Worm (Caenorhabditis elegans) whole organism, late embryonic: ENCODE data around the gene C24H11.5.
A peak's percentile ranks its signal among the peaks of the same experiment; 100 is the strongest.

ENCODE experiments used
- C38D4.7 ChIP-seq: fragments of 200-800 bp; sonication (Bioruptor generic); optimal IDR thresholded peaks from 2 replicates; lab custom pipeline; 2018; ENCODE audit warnings: mild to moderate bottlenecking, missing genetic modification characterization, moderate library complexity, missing compliant biosample characterization
- T23F11.4 ChIP-seq: fragments of 200-800 bp; sonication (Bioruptor generic); optimal IDR thresholded peaks from 2 replicates; lab custom pipeline; 2018; ENCODE audit warnings: mild to moderate bottlenecking, missing genetic modification characterization, missing compliant biosample characterization
- Y22D7AL.16 ChIP-seq: sonication (generic microtip); optimal IDR thresholded peaks from 2 replicates; lab custom pipeline; 2016; ENCODE audit warnings: missing genetic modification characterization, missing compliant biosample characterization
- ahr-1 ChIP-seq: sonication (generic microtip); optimal IDR thresholded peaks from 2 replicates; lab custom pipeline; 2016; ENCODE audit warnings: missing genetic modification characterization, missing compliant biosample characterization
- ceh-14 ChIP-seq: sonication (generic microtip); optimal IDR thresholded peaks from 2 replicates; lab custom pipeline; 2016; ENCODE audit warnings: missing genotype, missing genetic modification characterization, missing compliant biosample characterization
- ceh-18 ChIP-seq: sonication (generic microtip); optimal IDR thresholded peaks from 2 replicates; lab custom pipeline; 2016; ENCODE audit warnings: missing genetic modification characterization, missing compliant biosample characterization
- ceh-22 ChIP-seq: sonication (generic microtip); optimal IDR thresholded peaks from 2 replicates; lab custom pipeline; 2017; ENCODE audit warnings: missing biosample characterization, missing genetic modification characterization
- ceh-30 ChIP-seq: fragments of 150-350 bp; optimal IDR thresholded peaks from 2 replicates; lab custom pipeline; 2014; ENCODE audit warnings: missing biosample characterization, missing genetic modification characterization
- ceh-31 ChIP-seq: sonication (generic microtip); optimal IDR thresholded peaks from 2 replicates; lab custom pipeline; 2016; ENCODE audit warnings: missing genetic modification characterization, missing compliant biosample characterization
- ceh-48 ChIP-seq: sonication (generic microtip); optimal IDR thresholded peaks from 2 replicates; lab custom pipeline; 2016; ENCODE audit warnings: missing genetic modification characterization, inconsistent platforms, missing compliant biosample characterization
- ceh-6 ChIP-seq: fragments of 200-800 bp; sonication (Bioruptor generic); optimal IDR thresholded peaks from 2 replicates; lab custom pipeline; 2018; ENCODE audit warnings: mild to moderate bottlenecking, missing genetic modification characterization, missing compliant biosample characterization
- ceh-9 ChIP-seq: sonication (generic microtip); optimal IDR thresholded peaks from 2 replicates; lab custom pipeline; 2016; ENCODE audit warnings: mild to moderate bottlenecking, missing genetic modification characterization, inconsistent platforms, missing compliant biosample characterization
- dmd-4 ChIP-seq: sonication (generic microtip); optimal IDR thresholded peaks from 2 replicates; lab custom pipeline; 2016; ENCODE audit warnings: borderline replicate concordance, missing genetic modification characterization, missing compliant biosample characterization
- elt-4 ChIP-seq: sonication (generic microtip); optimal IDR thresholded peaks from 2 replicates; lab custom pipeline; 2016; ENCODE audit warnings: missing genetic modification characterization, missing compliant biosample characterization
- eyg-1 ChIP-seq: sonication (generic microtip); optimal IDR thresholded peaks from 2 replicates; lab custom pipeline; 2016; ENCODE audit warnings: missing genotype, missing genetic modification characterization, missing compliant biosample characterization
- fax-1 ChIP-seq: sonication (generic microtip); optimal IDR thresholded peaks from 2 replicates; lab custom pipeline; 2016; ENCODE audit warnings: missing genotype, missing genetic modification characterization, missing compliant biosample characterization
- fkh-6 ChIP-seq: sonication (generic microtip); optimal IDR thresholded peaks from 2 replicates; lab custom pipeline; 2016; ENCODE audit warnings: missing genetic modification characterization, missing compliant biosample characterization
- gmeb-2 ChIP-seq: sonication (generic microtip); optimal IDR thresholded peaks from 2 replicates; lab custom pipeline; 2016; ENCODE audit warnings: missing genetic modification characterization, inconsistent platforms, missing compliant biosample characterization
- hlh-30 ChIP-seq: sonication (generic microtip); optimal IDR thresholded peaks from 2 replicates; lab custom pipeline; 2017; ENCODE audit warnings: antibody characterized with exemption, missing genetic modification characterization, missing compliant biosample characterization; ENCODE audit not compliant: insufficient read depth
- hlh-8 ChIP-seq: sonication (generic microtip); optimal IDR thresholded peaks from 2 replicates; lab custom pipeline; 2016; ENCODE audit warnings: missing genotype, missing genetic modification characterization, missing compliant biosample characterization
- lim-6 ChIP-seq: sonication (generic microtip); optimal IDR thresholded peaks from 2 replicates; lab custom pipeline; 2016; ENCODE audit warnings: missing genetic modification characterization, missing compliant biosample characterization
- madf-2 ChIP-seq: sonication (generic microtip); optimal IDR thresholded peaks from 2 replicates; lab custom pipeline; 2017; ENCODE audit warnings: missing genetic modification characterization, missing compliant biosample characterization
- nfya-1 ChIP-seq: sonication (generic microtip); optimal IDR thresholded peaks from 2 replicates; lab custom pipeline; 2017; ENCODE audit warnings: missing genetic modification characterization, mild to moderate bottlenecking, missing compliant biosample characterization, antibody characterized with exemption, moderate library complexity
- npax-4 ChIP-seq: sonication (generic microtip); optimal IDR thresholded peaks from 2 replicates; lab custom pipeline; 2016; ENCODE audit warnings: missing genetic modification characterization, missing compliant biosample characterization
- odd-2 ChIP-seq: sonication (generic microtip); optimal IDR thresholded peaks from 2 replicates; lab custom pipeline; 2017; ENCODE audit warnings: antibody characterized with exemption, mild to moderate bottlenecking, missing genetic modification characterization, missing compliant biosample characterization
- pag-3 ChIP-seq: sonication (generic microtip); optimal IDR thresholded peaks from 2 replicates; lab custom pipeline; 2016; ENCODE audit warnings: missing compliant biosample characterization, missing genetic modification characterization, borderline replicate concordance
- pha-2 ChIP-seq: sonication (generic microtip); optimal IDR thresholded peaks from 2 replicates; lab custom pipeline; 2017; ENCODE audit warnings: mild to moderate bottlenecking, missing genetic modification characterization, missing compliant biosample characterization
- pqm-1 ChIP-seq: sonication (generic microtip); optimal IDR thresholded peaks from 2 replicates; lab custom pipeline; 2016; ENCODE audit warnings: missing genetic modification characterization, missing compliant biosample characterization
- rnt-1 ChIP-seq: sonication (generic microtip); optimal IDR thresholded peaks from 2 replicates; lab custom pipeline; 2016; ENCODE audit warnings: missing genetic modification characterization, missing compliant biosample characterization
- sox-4 ChIP-seq: sonication (generic microtip); optimal IDR thresholded peaks from 2 replicates; lab custom pipeline; 2017; ENCODE audit warnings: mild to moderate bottlenecking, missing genetic modification characterization, inconsistent platforms, missing compliant biosample characterization
- syd-9 ChIP-seq: sonication (generic microtip); optimal IDR thresholded peaks from 2 replicates; lab custom pipeline; 2016; ENCODE audit warnings: mild to moderate bottlenecking, missing genetic modification characterization, moderate library complexity, missing compliant biosample characterization
- tbx-2 ChIP-seq: sonication (generic microtip); optimal IDR thresholded peaks from 2 replicates; lab custom pipeline; 2016; ENCODE audit warnings: missing genetic modification characterization, missing compliant biosample characterization
- ttx-3 ChIP-seq: sonication (generic microtip); optimal IDR thresholded peaks from 2 replicates; lab custom pipeline; 2016; ENCODE audit warnings: missing genetic modification reagents, missing genetic modification characterization, missing compliant biosample characterization
- unc-3 ChIP-seq, 2 experiments: fragments of 200-800 bp in 1 of 2; sonication (Bioruptor generic) in 1 of 2; sonication (generic microtip) in 1 of 2; conservative IDR thresholded peaks in 1 of 2; optimal IDR thresholded peaks in 1 of 2; 2 replicates each; pipeline versions ENCODE4 v1.3.6 to Lab custom; 2016 to 2022; ENCODE audit warnings: missing compliant biosample characterization in 2 of 2, missing genetic modification characterization in 2 of 2, missing genetic modification reagents in 1 of 2
- unc-55 ChIP-seq: sonication (generic microtip); optimal IDR thresholded peaks from 2 replicates; lab custom pipeline; 2017; ENCODE audit warnings: missing biosample characterization, missing genetic modification reagents, missing genetic modification characterization
- unc-86 ChIP-seq: sonication (generic microtip); optimal IDR thresholded peaks from 2 replicates; lab custom pipeline; 2016; ENCODE audit warnings: missing genetic modification characterization, missing compliant biosample characterization
- zip-5 ChIP-seq: sonication (generic microtip); optimal IDR thresholded peaks from 2 replicates; lab custom pipeline; 2016; ENCODE audit warnings: missing genetic modification characterization, missing compliant biosample characterization

Gene C24H11.5

ce11 chrIII:11731491-11731890 is 48.5 kb upstream of the C24H11.5 start:
- TF ChIP-seq tbx-2 (tag; lab: Kevin White, UChicago) = no peak
- no peak for TF ChIP-seq eyg-1 (tag; lab: Kevin White, UChicago)
- TF ChIP-seq hlh-30 (tag; lab: Kevin White, UChicago) = no peak
- no peak for TF ChIP-seq ttx-3
- no peak for TF ChIP-seq pag-3 (tag; lab: Kevin White, UChicago)
- no peak for TF ChIP-seq Y22D7AL.16 (tag; lab: Kevin White, UChicago)

ce11 chrIII:11732056-11732455 is 48.0 kb upstream of the C24H11.5 start, which contains the start of gene Y41C4A.21:
Gene Y41C4A.21, plus strand, starts transcription at chrIII:11732356.
- TF ChIP-seq ceh-6 (GFP tag; lab: Kevin White, UChicago) (no peak), ceh-31 (tag; lab: Kevin White, UChicago) (no peak), unc-86 (no peak), sox-4 (no peak), npax-4 (tag; lab: Kevin White, UChicago) (no peak), ceh-22 (tag; lab: Kevin White, UChicago) (no peak), hlh-8 (tag; lab: Kevin White, UChicago) (no peak), gmeb-2 (no peak), ceh-9 (tag; lab: Kevin White, UChicago) (no peak), fax-1 (tag; lab: Kevin White, UChicago) (no peak), elt-4 (tag; lab: Kevin White, UChicago) (no peak), ttx-3 (no peak)

DNA sequence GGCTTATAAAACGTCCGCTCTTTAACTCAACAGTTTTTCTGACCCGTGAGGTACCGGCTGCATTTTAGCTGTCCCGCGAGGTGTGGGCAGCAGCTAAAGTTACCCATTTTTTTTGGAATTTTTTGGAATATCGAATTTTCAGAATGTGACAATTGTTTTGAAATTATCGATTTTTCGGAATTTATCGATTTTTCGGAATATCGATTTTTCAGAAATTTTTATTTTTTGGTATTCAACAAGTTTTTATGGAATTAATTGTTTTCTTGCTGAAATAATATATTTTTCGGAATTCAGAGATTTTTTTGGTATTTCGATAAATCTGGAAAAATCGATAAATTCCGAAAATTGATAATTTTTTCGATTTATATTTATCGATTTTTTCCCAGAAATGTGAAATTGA is 47.1 kb upstream of the C24H11.5 start:
- TF ChIP-seq nfya-1 (tag; lab: Kevin White, UChicago) (no peak), zip-5 (tag; lab: Kevin White, UChicago) (no peak), unc-55 (GFP tag; lab: Kevin White, UChicago) (no peak), ceh-14 (tag; lab: Kevin White, UChicago) (no peak), pag-3 (tag; lab: Kevin White, UChicago) (no peak), ceh-18 (tag; lab: Kevin White, UChicago) (no peak), ceh-48 (peak; percentile 39), ceh-30 (tag; lab: Kevin White, UChicago) (no peak)
- TF ChIP-seq, all 69 proteins: peak for 1

DNA sequence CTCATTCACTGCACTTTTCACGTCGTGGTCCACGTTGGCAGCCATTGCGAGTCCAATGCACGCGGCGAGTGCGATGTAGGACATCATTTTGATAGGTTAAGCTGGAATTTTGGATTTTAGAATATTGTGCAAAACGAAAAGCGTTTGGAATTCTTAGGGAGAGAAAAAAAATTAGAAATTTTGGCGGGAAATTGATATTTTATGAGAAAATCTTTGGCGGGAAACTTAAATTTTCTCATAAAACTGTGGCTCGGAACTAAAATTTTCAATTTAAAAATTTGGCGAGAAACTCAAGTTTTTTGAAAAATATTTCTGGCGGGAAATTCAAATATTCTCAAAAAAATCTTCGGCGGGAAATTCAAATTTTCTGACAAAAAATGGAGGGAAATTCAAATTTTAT is 42.5 kb upstream of the C24H11.5 start, which contains the start of gene sup-1:
TSS of gene sup-1 (minus strand) at position 101 of the 400 bp plus-strand sequence.
- TF ChIP-seq ahr-1 (tag; lab: Kevin White, UChicago) = no peak
- no peak for TF ChIP-seq pqm-1 (tag; lab: Kevin White, UChicago)
- no peak for TF ChIP-seq pha-2
- no peak for TF ChIP-seq ceh-48
- TF ChIP-seq eyg-1 (tag; lab: Kevin White, UChicago) = no peak
- TF ChIP-seq fkh-6 = no peak
- no peak for TF ChIP-seq madf-2 (tag; lab: Kevin White, UChicago)
- TF ChIP-seq rnt-1 = no peak
- TF ChIP-seq unc-3 (GFP tag; conservative IDR thresholded peaks at IDR 0.05; lab: Robert Waterston, UW) = no peak
- no peak for TF ChIP-seq unc-3 (tag; optimal IDR thresholded peaks at IDR 0.05; lab: Kevin White, UChicago)
- no peak for TF ChIP-seq T23F11.4 (GFP tag; lab: Kevin White, UChicago)
- TF ChIP-seq odd-2 (tag; lab: Kevin White, UChicago) = no peak
- TF ChIP-seq syd-9 (tag; lab: Kevin White, UChicago) = no peak
- no peak for TF ChIP-seq lim-6 (tag; lab: Kevin White, UChicago)
- TF ChIP-seq ceh-22 (tag; lab: Kevin White, UChicago) = no peak
- no peak for TF ChIP-seq elt-4 (tag; lab: Kevin White, UChicago)
- no peak for TF ChIP-seq C38D4.7 (GFP tag; lab: Kevin White, UChicago)
- no peak for TF ChIP-seq dmd-4
- TF ChIP-seq fax-1 (tag; lab: Kevin White, UChicago) = no peak
- TF ChIP-seq, all 69 proteins: peak for 0
